Fruit fly (Drosophila melanogaster): ENCODE measurements around the gene Pdf.

- no peak for TF ChIP-seq CG9932 (GFP tag; IDR thresholded peaks at IDR 0.05)
- TF ChIP-seq Oli (tag; optimal IDR thresholded peaks at IDR 0.05), result no peak
- TF ChIP-seq caup (GFP tag; optimal IDR thresholded peaks at IDR 0.05; ENCODE audit: severe bottlenecking), result no peak
- TF ChIP-seq CG33213 (GFP tag; optimal IDR thresholded peaks at IDR 0.05), result no peak
- no peak for TF ChIP-seq Dref (GFP tag; IDR thresholded peaks at IDR 0.05)
- TF ChIP-seq ewg (GFP tag; optimal IDR thresholded peaks at IDR 0.05), result no peak
- no peak for TF ChIP-seq CG7556 (GFP tag; optimal IDR thresholded peaks at IDR 0.05)
- TF ChIP-seq schlank (tag; optimal IDR thresholded peaks at IDR 0.05), result no peak
- no peak for TF ChIP-seq Sox100B (GFP tag; optimal IDR thresholded peaks at IDR 0.05)
- no peak for TF ChIP-seq CG13287 (GFP tag; IDR thresholded peaks at IDR 0.05; ENCODE audit: partially characterized antibody)
- no peak for TF ChIP-seq CG17802 (tag; optimal IDR thresholded peaks at IDR 0.05)
- no peak for TF ChIP-seq CG4404 (GFP tag; IDR thresholded peaks at IDR 0.05)
- no peak for TF ChIP-seq CG2120 (GFP tag; optimal IDR thresholded peaks at IDR 0.05)
- no peak for TF ChIP-seq mam (GFP tag; optimal IDR thresholded peaks at IDR 0.05)
These were observed 42.2 kb downstream of the Pdf start, which contains the start of gene Ald2 for dm6 chr3R:26413788-26414187.

Measured in whole organism, embryonic.